Fruit fly (Drosophila melanogaster) whole organism, pupa: ENCODE data around the gene Miga.

Experiments used
- CG12605 ChIP-seq: fragments of 200-800 bp; sonication (Bioruptor generic); IDR thresholded peaks from 2 replicates; pipeline ENCODE4 v1.3.6; 2022; ENCODE audit warnings: missing biosample characterization, missing genetic modification characterization
- CG13204 ChIP-seq: fragments of 200-800 bp; sonication (Bioruptor generic); optimal IDR thresholded peaks from 2 replicates; lab custom pipeline; 2018; ENCODE audit warnings: missing biosample characterization, mild to moderate bottlenecking, missing genetic modification characterization, moderate library complexity
- CG14655 ChIP-seq: fragments of 200-800 bp; sonication (Bioruptor generic); optimal IDR thresholded peaks from 3 replicates; lab custom pipeline; 2017; ENCODE audit warnings: mild to moderate bottlenecking, missing biosample characterization, missing genetic modification reagents, missing genetic modification characterization
- CG32121 ChIP-seq: fragments of 200-800 bp; sonication (Bioruptor generic); IDR thresholded peaks from 2 replicates; pipeline ENCODE4 v1.3.6; 2022; ENCODE audit warnings: missing biosample characterization, missing genetic modification characterization
- CG34367 ChIP-seq: fragments of 200-800 bp; sonication (Bioruptor generic); optimal IDR thresholded peaks from 2 replicates; lab custom pipeline; 2018; ENCODE audit warnings: missing biosample characterization, mild to moderate bottlenecking, missing genetic modification characterization
- EcR ChIP-seq: fragments of 200-800 bp; sonication (Bioruptor generic); optimal IDR thresholded peaks from 3 replicates; lab custom pipeline; 2019; ENCODE audit warnings: missing biosample characterization, missing genetic modification characterization, mild to moderate bottlenecking, moderate library complexity, missing genetic modification reagents
- rn ChIP-seq: fragments of 200-800 bp; sonication (Bioruptor generic); IDR thresholded peaks from 2 replicates; pipeline ENCODE4 v1.3.6; 2022; ENCODE audit warnings: missing biosample characterization, missing genetic modification characterization

DNA sequence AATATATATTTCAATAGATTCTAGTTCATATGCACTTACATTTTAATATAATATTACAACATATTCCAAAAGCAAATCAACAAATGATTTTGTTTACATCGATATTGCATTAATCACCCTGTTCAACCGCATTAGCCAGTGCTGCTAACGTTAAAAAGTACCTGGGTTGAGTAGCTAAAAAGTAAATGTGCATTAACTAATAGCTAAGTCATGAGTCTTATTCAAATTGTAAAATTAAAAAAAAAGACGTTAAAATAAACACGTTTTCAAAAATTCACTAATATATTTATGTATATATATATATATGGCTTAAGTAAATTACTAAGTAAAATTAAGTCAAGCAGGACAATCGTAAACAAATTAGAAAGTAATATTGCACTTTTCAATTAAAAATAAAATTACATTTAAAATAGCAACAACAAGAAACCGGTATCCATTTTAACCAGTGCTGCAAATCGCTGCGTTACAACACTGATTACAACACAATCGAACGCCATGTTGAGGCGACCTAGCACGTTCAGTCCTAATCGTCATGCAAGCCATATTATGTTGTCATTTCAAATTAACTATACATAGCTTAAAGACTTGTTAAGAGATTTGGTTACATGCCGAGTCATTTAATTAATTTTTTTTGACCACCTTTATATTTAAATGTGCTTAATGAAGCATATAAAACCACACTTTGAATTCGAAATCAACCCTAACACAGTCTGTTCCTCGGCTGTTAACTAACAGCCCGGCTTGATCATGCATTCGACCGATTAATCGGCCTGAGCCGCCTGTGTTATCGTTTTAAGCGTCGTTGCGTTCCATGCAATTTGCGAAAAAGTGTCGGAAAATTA lies 39.2 kb downstream of the Miga start, which contains the start of gene CG10555:
- peak; percentile 69 for TF ChIP-seq CG14655 (GFP tag; lab: Kevin White, UChicago)
- no peak for TF ChIP-seq CG13204 (GFP tag; lab: Kevin White, UChicago)
- no peak for TF ChIP-seq EcR (GFP tag; lab: Kevin White, UChicago)
- TF ChIP-seq CG32121 (GFP tag; lab: Robert Waterston, UW) = peak; percentile 79
- peak; percentile 63 for TF ChIP-seq CG34367 (tag; lab: Kevin White, UChicago)
- TF ChIP-seq rn (GFP tag; lab: Robert Waterston, UW) = peak; percentile 37; the same call in 1 of the 2 replicates
- TF ChIP-seq CG12605 = no peak
